Fruit fly (Drosophila melanogaster) whole organism, embryonic: ENCODE results near the gene hob.

ENCODE experiments used
- CG10274 ChIP-seq: fragments of 200-800 bp; sonication (Bioruptor generic); optimal IDR thresholded peaks from 3 replicates; lab custom pipeline; 2017; ENCODE audit warnings: missing biosample characterization, mild to moderate bottlenecking, missing genetic modification characterization
- CG10959 ChIP-seq: fragments of 200-800 bp; sonication (Bioruptor generic); IDR thresholded peaks from 2 replicates; pipeline ENCODE4 v1.3.6; 2022; ENCODE audit warnings: missing biosample characterization, missing genetic modification characterization
- CG11247 ChIP-seq: fragments of 200-800 bp; sonication (Bioruptor generic); IDR thresholded peaks from 2 replicates; pipeline ENCODE4 v1.3.6; 2022; ENCODE audit warnings: missing biosample characterization, missing genetic modification characterization
- CG12744 ChIP-seq: fragments of 200-800 bp; sonication (Bioruptor generic); optimal IDR thresholded peaks from 2 replicates; lab custom pipeline; 2016; ENCODE audit warnings: missing biosample characterization, missing genetic modification characterization
- CG12769 ChIP-seq: fragments of 200-800 bp; sonication (Bioruptor generic); optimal IDR thresholded peaks from 2 replicates; lab custom pipeline; 2019; ENCODE audit warnings: missing biosample characterization, mild to moderate bottlenecking, missing genetic modification characterization, moderate library complexity
- CG13424 ChIP-seq: fragments of 200-800 bp; sonication (Bioruptor generic); optimal IDR thresholded peaks from 2 replicates; lab custom pipeline; 2019; ENCODE audit warnings: missing biosample characterization, mild to moderate bottlenecking, missing genetic modification characterization, moderate library complexity
- CG14441 ChIP-seq: fragments of 200-800 bp; sonication (Bioruptor generic); IDR thresholded peaks from 2 replicates; pipeline ENCODE4 v1.3.6; 2022; ENCODE audit warnings: missing biosample characterization, missing genetic modification characterization
- CG15514 ChIP-seq: fragments of 200-800 bp; sonication (Bioruptor generic); optimal IDR thresholded peaks from 3 replicates; lab custom pipeline; 2017; ENCODE audit warnings: missing biosample characterization, missing genetic modification characterization, mild to moderate bottlenecking, moderate library complexity, missing genetic modification reagents
- CG16863 ChIP-seq: fragments of 200-800 bp; sonication (Bioruptor generic); optimal IDR thresholded peaks from 3 replicates; lab custom pipeline; 2016; ENCODE audit warnings: missing biosample characterization, missing genetic modification characterization
- CG17186 ChIP-seq: fragments of 200-800 bp; sonication (Bioruptor generic); optimal IDR thresholded peaks from 3 replicates; lab custom pipeline; 2017; ENCODE audit warnings: missing biosample characterization, missing genetic modification reagents, missing genetic modification characterization
- CG17359 ChIP-seq: fragments of 200-800 bp; sonication (Bioruptor generic); optimal IDR thresholded peaks from 3 replicates; lab custom pipeline; 2018; ENCODE audit warnings: missing biosample characterization, mild to moderate bottlenecking, missing genetic modification characterization, moderate library complexity
- CG2116 ChIP-seq: fragments of 200-800 bp; sonication (Bioruptor generic); optimal IDR thresholded peaks from 3 replicates; lab custom pipeline; 2018; ENCODE audit warnings: missing biosample characterization, mild to moderate bottlenecking, missing genetic modification characterization
- CG30403 ChIP-seq: fragments of 200-800 bp; sonication (Bioruptor generic); optimal IDR thresholded peaks from 3 replicates; lab custom pipeline; 2016; ENCODE audit warnings: missing biosample characterization, missing genetic modification characterization
- CG31224 ChIP-seq: fragments of 200-800 bp; sonication (Bioruptor generic); IDR thresholded peaks from 2 replicates; pipeline ENCODE4 v1.3.6; 2022; ENCODE audit warnings: missing biosample characterization, missing genetic modification characterization
- CG32772 ChIP-seq: fragments of 200-800 bp; sonication (Bioruptor generic); IDR thresholded peaks from 2 replicates; pipeline ENCODE4 v1.3.6; 2022; ENCODE audit warnings: missing biosample characterization, missing genetic modification characterization
- CG34224 ChIP-seq: fragments of 200-800 bp; sonication (Bioruptor generic); IDR thresholded peaks from 3 replicates; pipeline ENCODE4 v1.3.6; 2022; ENCODE audit warnings: missing biosample characterization, missing genetic modification characterization; ENCODE audit not compliant: partially characterized antibody
- CG4424 ChIP-seq: fragments of 200-800 bp; sonication (Bioruptor generic); optimal IDR thresholded peaks from 3 replicates; lab custom pipeline; 2016; ENCODE audit warnings: missing biosample characterization, missing genetic modification characterization
- CG4617 ChIP-seq: fragments of 200-800 bp; sonication (Bioruptor generic); optimal IDR thresholded peaks from 3 replicates; lab custom pipeline; 2016; ENCODE audit warnings: missing biosample characterization, missing genetic modification characterization, borderline replicate concordance
- CG6765 ChIP-seq: fragments of 200-800 bp; sonication (Bioruptor generic); optimal IDR thresholded peaks from 3 replicates; lab custom pipeline; 2017; ENCODE audit warnings: missing biosample characterization, mild to moderate bottlenecking, missing genetic modification characterization
- CG6791 ChIP-seq: fragments of 200-800 bp; sonication (Bioruptor generic); IDR thresholded peaks from 3 replicates; pipeline ENCODE4 v1.3.6; 2022; ENCODE audit warnings: missing biosample characterization, missing genetic modification characterization; ENCODE audit not compliant: partially characterized antibody
- Dll ChIP-seq: fragments of 200-800 bp; sonication (Bioruptor generic); IDR thresholded peaks from 4 replicates; pipeline ENCODE4 v1.3.6; 2022; ENCODE audit warnings: missing biosample characterization, missing genetic modification characterization; ENCODE audit not compliant: partially characterized antibody
- Dp ChIP-seq: fragments of 200-800 bp; sonication (Bioruptor generic); optimal IDR thresholded peaks from 2 replicates; lab custom pipeline; 2018; ENCODE audit warnings: missing biosample characterization, mild to moderate bottlenecking, missing genetic modification characterization, moderate library complexity
- Fer1 ChIP-seq: fragments of 200-800 bp; sonication (Bioruptor generic); optimal IDR thresholded peaks from 2 replicates; lab custom pipeline; 2017; ENCODE audit warnings: missing biosample characterization, mild to moderate bottlenecking, missing genetic modification characterization
- Fer2 ChIP-seq: fragments of 200-800 bp; sonication (Bioruptor generic); optimal IDR thresholded peaks from 2 replicates; lab custom pipeline; 2018; ENCODE audit warnings: missing biosample characterization, mild to moderate bottlenecking, missing genetic modification characterization, moderate library complexity
- HmgD ChIP-seq: fragments of 200-800 bp; sonication (Bioruptor generic); optimal IDR thresholded peaks from 3 replicates; lab custom pipeline; 2016; ENCODE audit warnings: missing biosample characterization, missing genetic modification characterization
- Hmx ChIP-seq: fragments of 200-800 bp; sonication (Bioruptor generic); optimal IDR thresholded peaks from 2 replicates; lab custom pipeline; 2016; ENCODE audit warnings: missing biosample characterization, missing genetic modification characterization
- Hsf ChIP-seq: fragments of 200-800 bp; sonication (Bioruptor generic); optimal IDR thresholded peaks from 3 replicates; lab custom pipeline; 2016; ENCODE audit warnings: missing biosample characterization, missing genetic modification characterization
- Jarid2 ChIP-seq: fragments of 200-800 bp; sonication (Bioruptor generic); optimal IDR thresholded peaks from 3 replicates; lab custom pipeline; 2017; ENCODE audit warnings: mild to moderate bottlenecking, missing biosample characterization, missing genetic modification reagents, missing genetic modification characterization
- Pdp1 ChIP-seq, 2 experiments: fragments of 200-800 bp; sonication (Bioruptor generic); optimal IDR thresholded peaks; 3 replicates each; lab custom pipeline; 2016; ENCODE audit warnings: missing biosample characterization in 2 of 2, missing genetic modification characterization in 2 of 2, mild to moderate bottlenecking in 1 of 2, moderate library complexity in 1 of 2
- Sin3A ChIP-seq: fragments of >200 bp; optimal IDR thresholded peaks from 2 replicates; lab custom pipeline; 2018
- YL-1 ChIP-seq: fragments of 200-800 bp; sonication (Bioruptor generic); optimal IDR thresholded peaks from 3 replicates; lab custom pipeline; 2017; ENCODE audit warnings: missing biosample characterization, mild to moderate bottlenecking, missing genetic modification characterization
- cato ChIP-seq: fragments of 200-800 bp; sonication (Bioruptor generic); optimal IDR thresholded peaks from 2 replicates; lab custom pipeline; 2016; ENCODE audit warnings: missing biosample characterization, missing genetic modification characterization, borderline replicate concordance
- ci ChIP-seq: fragments of 200-800 bp; sonication (Bioruptor generic); IDR thresholded peaks from 3 replicates; pipeline ENCODE4 v1.3.6; 2022; ENCODE audit warnings: missing biosample characterization, missing genetic modification characterization
- crol ChIP-seq: fragments of 200-800 bp; sonication (Bioruptor generic); IDR thresholded peaks from 2 replicates; pipeline ENCODE4 v1.3.6; 2022; ENCODE audit warnings: missing biosample characterization, missing genetic modification characterization
- grau ChIP-seq: fragments of 200-800 bp; optimal IDR thresholded peaks from 3 replicates; lab custom pipeline; 2019; ENCODE audit warnings: missing biosample characterization, mild to moderate bottlenecking, missing genetic modification characterization, moderate library complexity
- hbn ChIP-seq: fragments of 200-800 bp; sonication (Bioruptor generic); IDR thresholded peaks from 2 replicates; pipeline ENCODE4 v1.3.6; 2022; ENCODE audit warnings: missing biosample characterization, missing genetic modification characterization; ENCODE audit not compliant: partially characterized antibody
- her ChIP-seq: fragments of 200-800 bp; sonication (Bioruptor generic); optimal IDR thresholded peaks from 2 replicates; lab custom pipeline; 2016; ENCODE audit warnings: missing biosample characterization, missing genetic modification characterization
- hkb ChIP-seq, 2 experiments: fragments of 200-800 bp in 1 of 2; fragments of >200 bp in 1 of 2; sonication (Bioruptor generic) in 1 of 2; IDR thresholded peaks in 1 of 2; optimal IDR thresholded peaks in 1 of 2; 2 replicates each; pipeline versions ENCODE4 v1.3.6 to Lab custom; 2017 to 2022; ENCODE audit warnings: missing biosample characterization in 1 of 2, missing genetic modification characterization in 1 of 2
- inv ChIP-seq: fragments of 200-800 bp; sonication (Bioruptor generic); IDR thresholded peaks from 2 replicates; pipeline ENCODE4 v1.3.6; 2022; ENCODE audit warnings: missing biosample characterization, missing genetic modification characterization; ENCODE audit not compliant: partially characterized antibody
- maf-S ChIP-seq: fragments of 200-800 bp; sonication (Bioruptor generic); optimal IDR thresholded peaks from 2 replicates; lab custom pipeline; 2016; ENCODE audit warnings: missing biosample characterization, missing genetic modification characterization
- onecut ChIP-seq: fragments of 200-800 bp; sonication (Bioruptor generic); IDR thresholded peaks from 2 replicates; pipeline ENCODE4 v1.3.6; 2022; ENCODE audit warnings: missing biosample characterization, missing genetic modification characterization
- rib ChIP-seq: fragments of 200-800 bp; sonication (Bioruptor generic); IDR thresholded peaks from 2 replicates; pipeline ENCODE4 v1.3.6; 2022; ENCODE audit warnings: missing biosample characterization, missing genetic modification characterization
- slbo ChIP-seq: fragments of 200-800 bp; sonication (Bioruptor generic); IDR thresholded peaks from 2 replicates; pipeline ENCODE4 v1.3.6; 2022; ENCODE audit warnings: missing biosample characterization, missing genetic modification characterization
- sob ChIP-seq: fragments of 200-800 bp; sonication (Bioruptor generic); IDR thresholded peaks from 2 replicates; pipeline ENCODE4 v1.3.6; 2022; ENCODE audit warnings: missing biosample characterization, missing genetic modification characterization
- sqz ChIP-seq: fragments of 200-800 bp; sonication (Bioruptor generic); optimal IDR thresholded peaks from 3 replicates; lab custom pipeline; 2018; ENCODE audit warnings: missing biosample characterization, mild to moderate bottlenecking, missing genetic modification characterization
- trem ChIP-seq: fragments of 200-800 bp; optimal IDR thresholded peaks from 3 replicates; lab custom pipeline; 2019; ENCODE audit warnings: missing biosample characterization, mild to moderate bottlenecking, missing genetic modification characterization, moderate library complexity
- vfl ChIP-seq: fragments of 200-800 bp; sonication (Bioruptor generic); optimal IDR thresholded peaks from 2 replicates; lab custom pipeline; 2016; ENCODE audit warnings: missing biosample characterization, missing genetic modification characterization
- wdn ChIP-seq: fragments of 200-800 bp; sonication (Bioruptor generic); IDR thresholded peaks from 2 replicates; pipeline ENCODE4 v1.3.6; 2022; ENCODE audit warnings: missing biosample characterization, missing genetic modification characterization

hob gene

dm6 chr3L:3224740-3225719 is 6.3 kb upstream of the hob start, which contains the start of gene Larp4B (continued):
- TF ChIP-seq Sin3A (lab: Kevin White, UChicago) (peak; percentile 86), CG2116 (peak; percentile 98), CG6765 (GFP tag; lab: Kevin White, UChicago) (no peak), CG34224 (GFP tag; lab: Robert Waterston, UW) (peak; percentile 55), CG16863 (GFP tag; lab: Kevin White, UChicago) (no peak), slbo (GFP tag; lab: Robert Waterston, UW) (peak; percentile 35; the same call in 1 of the 2 replicates), Pdp1 (GFP tag; optimal IDR thresholded peaks at IDR 0.05; lab: Kevin White, UChicago) (peak in 1 of 2 experiments; percentile 30), CG4424 (GFP tag; lab: Kevin White, UChicago) (no peak), sob (GFP tag; lab: Robert Waterston, UW) (no peak; the same call in none of the 2 replicates), CG32772 (GFP tag; lab: Robert Waterston, UW) (no peak), CG17186 (peak; percentile 42), cato (no peak), CG12769 (no peak), Fer1 (GFP tag; lab: Kevin White, UChicago) (no peak), CG4617 (GFP tag; lab: Kevin White, UChicago) (peak; percentile 89), CG15514 (GFP tag; lab: Kevin White, UChicago) (peak; percentile 71), CG13424 (tag; lab: Kevin White, UChicago) (peak; percentile 14), Dp (GFP tag; lab: Kevin White, UChicago) (peak; percentile 71), CG14441 (no peak), Fer2 (no peak), CG30403 (no peak), YL-1 (GFP tag; lab: Kevin White, UChicago) (peak; percentile 40), CG10959 (no peak), vfl (GFP tag; lab: Kevin White, UChicago) (no peak), trem (tag; lab: Kevin White, UChicago) (peak; percentile 75), crol (GFP tag; lab: Robert Waterston, UW) (peak; percentile 86), CG10274 (GFP tag; lab: Kevin White, UChicago) (no peak), her (GFP tag; lab: Kevin White, UChicago) (no peak), hkb (optimal IDR thresholded peaks at IDR 0.05; lab: Kevin White, UChicago) (peak; percentile 42), hkb (GFP tag; IDR thresholded peaks at IDR 0.05; lab: Robert Waterston, UW) (no peak), Dll (GFP tag; lab: Robert Waterston, UW) (peak; percentile 77), Hsf (no peak), maf-S (GFP tag; lab: Kevin White, UChicago) (no peak), grau (peak; percentile 38), ci (GFP tag; lab: Robert Waterston, UW) (0 out of 3 replicates have a peak, but pooled peaks have one; percentile 6), rib (GFP tag; lab: Robert Waterston, UW) (no peak)
- TF ChIP-seq, all 482 proteins: peak for 132

dm6 chr3L:3223390-3223914 is 4.7 kb upstream of the hob start:
- TF ChIP-seq CG11247 (no peak), Hmx (GFP tag; lab: Kevin White, UChicago) (no peak), inv (GFP tag; lab: Robert Waterston, UW) (no peak), HmgD (no peak), CG31224 (GFP tag; lab: Robert Waterston, UW) (no peak), YL-1 (GFP tag; lab: Kevin White, UChicago) (peak; percentile 65), ci (GFP tag; lab: Robert Waterston, UW) (no peak), CG12744 (GFP tag; lab: Kevin White, UChicago) (no peak), CG6791 (GFP tag; lab: Robert Waterston, UW) (no peak), hbn (no peak), onecut (GFP tag; lab: Robert Waterston, UW) (no peak), Jarid2 (GFP tag; lab: Kevin White, UChicago) (no peak), sqz (GFP tag; lab: Kevin White, UChicago) (no peak), CG17359 (tag; lab: Kevin White, UChicago) (no peak), Dll (GFP tag; lab: Robert Waterston, UW) (peak; percentile 59; the same call in 1 of the 4 replicates), wdn (GFP tag; lab: Robert Waterston, UW) (no peak)
